Worm (Caenorhabditis elegans): ENCODE measurements around the gene F28G4.2.
A peak's percentile ranks its signal among the peaks of the same experiment; 100 is the strongest.

F28G4.2 gene

ce11 chrV:16235135-16235534, 47.0 kb downstream of the F28G4.2 start, which contains the start of gene F21H7.3:
TSS of gene F21H7.3 (minus strand) at chrV:16235235.
- TF ChIP-seq xnd-1 (tag; optimal IDR thresholded peaks at IDR 0.05) (no peak), madf-6 (GFP tag; IDR thresholded peaks at IDR 0.05) (no peak), unc-130 (GFP tag; optimal IDR thresholded peaks at IDR 0.05) (no peak), egrh-3 (GFP tag; IDR thresholded peaks at IDR 0.05) (no peak), ceh-79 (tag; optimal IDR thresholded peaks at IDR 0.05) (no peak), D2030.7 (GFP tag; IDR thresholded peaks at IDR 0.05) (no peak), ztf-25 (GFP tag; IDR thresholded peaks at IDR 0.05) (no peak), unc-62 (GFP tag; optimal IDR thresholded peaks at IDR 0.05) (no peak), repo-1 (tag; optimal IDR thresholded peaks at IDR 0.05) (no peak)

ce11 chrV:16233624-16234023, 48.5 kb downstream of the F28G4.2 start, which contains the start of gene clec-233:
TSS of gene clec-233 (plus strand) at chrV:16233924.
- no peak for TF ChIP-seq ztf-18 (tag; optimal IDR thresholded peaks at IDR 0.05)

ce11 chrV:16232180-16232579, 49.9 kb downstream of the F28G4.2 start, which contains the start of gene gst-22:
TSS of gene gst-22 (minus strand) at chrV:16232282.
- no peak for TF ChIP-seq rcor-1 (GFP tag; IDR thresholded peaks at IDR 0.05)
- TF ChIP-seq lin-26 (GFP tag; IDR thresholded peaks at IDR 0.05), result no peak
- peak; percentile 51 for TF ChIP-seq nhr-80 (tag; optimal IDR thresholded peaks at IDR 0.05)
